Worm (Caenorhabditis elegans) whole organism, L4 larva: Measurements from ENCODE around the gene C55A6.12.

Source experiments
- F26F4.8 ChIP-seq: fragments of 200-800 bp; sonication (Bioruptor generic); conservative IDR thresholded peaks from 2 replicates; pipeline ENCODE4 v1.3.6; 2022; ENCODE audit warnings: missing genetic modification characterization, missing compliant biosample characterization
- aly-2 ChIP-seq: sonication (generic microtip); optimal IDR thresholded peaks from 2 replicates; lab custom pipeline; 2018; ENCODE audit warnings: missing biosample characterization, missing genetic modification characterization
- hlh-30 ChIP-seq: sonication (generic microtip); optimal IDR thresholded peaks from 2 replicates; lab custom pipeline; 2017; ENCODE audit warnings: antibody characterized with exemption, mild to moderate bottlenecking, missing genetic modification characterization, missing compliant biosample characterization; ENCODE audit not compliant: insufficient read depth
- lin-15B ChIP-seq: fragments of 150-350 bp; sonication (generic microtip); optimal IDR thresholded peaks from 3 replicates; lab custom pipeline; 2014; ENCODE audit warnings: missing biosample characterization, missing genetic modification characterization
- lsy-2 ChIP-seq, 2 experiments: fragments of 150-350 bp in 1 of 2; sonication (generic microtip) in 1 of 2; optimal IDR thresholded peaks; 2 replicates each; lab custom pipeline; 2014 to 2017; ENCODE audit warnings: missing biosample characterization in 2 of 2, missing genetic modification characterization in 2 of 2
- nhr-28 ChIP-seq: fragments of 150-350 bp; optimal IDR thresholded peaks from 2 replicates; lab custom pipeline; 2014; ENCODE audit warnings: missing biosample characterization, missing genetic modification characterization
- php-3 ChIP-seq: fragments of 200-800 bp; sonication (Bioruptor generic); IDR thresholded peaks from 2 replicates; pipeline ENCODE4 v1.3.6; 2022; ENCODE audit warnings: missing genetic modification reagents, missing genetic modification characterization, missing compliant biosample characterization
- tag-97 ChIP-seq: fragments of 200-800 bp; sonication (Bioruptor generic); IDR thresholded peaks from 2 replicates; pipeline ENCODE4 v1.3.6; 2022; ENCODE audit warnings: missing genetic modification characterization, missing compliant biosample characterization
- ztf-11 ChIP-seq: fragments of 150-350 bp; optimal IDR thresholded peaks from 2 replicates; lab custom pipeline; 2014; ENCODE audit warnings: missing biosample characterization, missing genetic modification characterization

DNA sequence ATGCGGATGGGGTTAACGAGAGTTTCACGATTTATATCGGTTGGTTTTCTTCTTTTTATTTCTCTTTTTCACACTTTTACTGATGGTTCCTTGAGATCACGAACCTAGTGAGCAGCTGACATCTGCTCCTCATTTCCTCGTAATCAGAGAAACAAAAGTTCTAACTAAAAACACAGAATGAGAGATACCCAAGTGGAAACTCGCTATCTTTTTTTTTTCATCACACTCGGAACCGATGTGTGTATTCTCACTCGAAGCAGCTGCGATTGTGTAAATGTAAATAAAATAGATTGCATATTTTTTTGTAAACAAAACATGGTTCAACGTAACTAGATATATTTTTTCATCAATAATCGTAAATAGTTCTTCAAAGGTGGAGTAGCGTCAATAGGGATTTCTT is 3.4 kb upstream of the C55A6.12 start:
- no peak for TF ChIP-seq hlh-30 (tag; lab: Kevin White, UChicago)
- TF ChIP-seq lin-15B (tag; lab: Kevin White, UChicago) = no peak
- no peak for TF ChIP-seq php-3 (GFP tag; lab: Robert Waterston, UW)
- TF ChIP-seq ztf-11 = no peak
- no peak for TF ChIP-seq tag-97 (GFP tag; lab: Robert Waterston, UW)
- TF ChIP-seq aly-2 (tag; lab: Kevin White, UChicago) = no peak
- no peak for TF ChIP-seq lsy-2 (tag; optimal IDR thresholded peaks at IDR 0.05; lab: Kevin White, UChicago)
- TF ChIP-seq nhr-28 (tag; lab: Kevin White, UChicago) = no peak
- no peak for TF ChIP-seq F26F4.8 (GFP tag; lab: Robert Waterston, UW)
